Worm (Caenorhabditis elegans): ENCODE measurements around the gene zhit-1.

DNA sequence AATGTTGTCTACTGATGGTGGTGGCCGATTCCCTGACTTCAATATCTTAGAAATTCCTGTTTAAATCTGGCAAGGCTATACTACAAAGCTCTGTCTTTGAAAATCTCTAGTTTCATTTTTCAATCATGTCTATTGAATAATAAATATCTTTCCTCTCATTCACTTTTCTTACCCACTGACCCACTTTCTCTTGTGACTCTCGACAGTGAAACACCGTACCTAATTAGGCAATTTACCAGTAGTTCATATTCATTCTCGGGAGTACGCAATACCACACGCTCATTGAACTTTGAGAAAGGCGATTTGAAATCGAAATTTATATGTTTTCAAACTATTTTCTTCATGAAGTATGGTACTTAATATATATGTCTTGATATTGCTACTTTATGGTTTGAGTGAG lies 11.5 kb downstream of the zhit-1 start, which contains the start of gene CD4.11:
- TF ChIP-seq set-16 (GFP tag; IDR thresholded peaks at IDR 0.05) (no peak), nhr-28 (tag; optimal IDR thresholded peaks at IDR 0.05) (no peak), pqm-1 (tag; optimal IDR thresholded peaks at IDR 0.05) (no peak), dpl-1 (GFP tag; optimal IDR thresholded peaks at IDR 0.05) (no peak), zag-1 (tag; optimal IDR thresholded peaks at IDR 0.05) (no peak), nhr-6 (tag; optimal IDR thresholded peaks at IDR 0.05) (no peak)
